Worm (Caenorhabditis elegans): ENCODE data around the gene T05A10.6.
A peak's percentile ranks its signal among the peaks of the same experiment; 100 is the strongest.

T05A10.6 gene

ce11 chrX:10770988-10771496 is 23.5 kb downstream of the T05A10.6 start (continued):
- peak; percentile 82 for TF ChIP-seq nhr-11 (tag; optimal IDR thresholded peaks at IDR 0.05)
- TF ChIP-seq fos-1 (tag; optimal IDR thresholded peaks at IDR 0.05), result no peak
- TF ChIP-seq pha-4 (tag; optimal IDR thresholded peaks at IDR 0.05), result peak; percentile 95
- TF ChIP-seq ceh-82 (tag; optimal IDR thresholded peaks at IDR 0.05), result no peak
- TF ChIP-seq aly-2 (tag; optimal IDR thresholded peaks at IDR 0.05), result no peak
- no peak for TF ChIP-seq nhr-12 (tag; optimal IDR thresholded peaks at IDR 0.05)
- peak; percentile 34 for TF ChIP-seq skn-1 (tag; optimal IDR thresholded peaks at IDR 0.05)
- TF ChIP-seq sea-2 (GFP tag; optimal IDR thresholded peaks at IDR 0.05), result no peak
- TF ChIP-seq ztf-11 (tag; optimal IDR thresholded peaks at IDR 0.05), result no peak
- TF ChIP-seq ceh-28 (tag; optimal IDR thresholded peaks at IDR 0.05), result peak; percentile 30
- TF ChIP-seq mdl-1 (tag; optimal IDR thresholded peaks at IDR 0.05), result peak; percentile 61
- TF ChIP-seq elt-2 (tag; optimal IDR thresholded peaks at IDR 0.05), result peak; percentile 62
- TF ChIP-seq unc-39 (tag; optimal IDR thresholded peaks at IDR 0.05), result no peak

DNA sequence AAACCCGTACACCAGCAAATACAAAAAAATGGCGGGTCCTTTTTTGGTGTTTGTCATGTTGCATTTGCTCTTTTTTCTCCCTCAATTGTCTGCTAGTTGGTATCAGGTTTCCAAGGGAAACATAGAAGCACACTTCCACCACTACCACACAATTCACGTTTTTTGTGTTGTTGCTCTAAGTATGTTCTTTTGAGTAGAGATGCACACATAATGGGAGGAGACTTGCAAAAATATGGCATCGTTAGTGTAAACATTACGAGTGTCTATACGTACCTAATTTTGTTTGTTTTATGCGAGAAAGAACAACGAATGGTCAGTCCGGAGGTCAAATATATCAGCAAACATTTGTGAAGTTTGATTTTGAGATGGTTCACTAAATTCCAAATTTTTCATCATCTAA is 24.6 kb downstream of the T05A10.6 start:
- TF ChIP-seq daf-12 (tag; optimal IDR thresholded peaks at IDR 0.05) (no peak), pha-4 (tag; optimal IDR thresholded peaks at IDR 0.05) (peak; percentile 88), nfya-1 (tag; optimal IDR thresholded peaks at IDR 0.05; ENCODE audit: insufficient read depth) (no peak)

DNA sequence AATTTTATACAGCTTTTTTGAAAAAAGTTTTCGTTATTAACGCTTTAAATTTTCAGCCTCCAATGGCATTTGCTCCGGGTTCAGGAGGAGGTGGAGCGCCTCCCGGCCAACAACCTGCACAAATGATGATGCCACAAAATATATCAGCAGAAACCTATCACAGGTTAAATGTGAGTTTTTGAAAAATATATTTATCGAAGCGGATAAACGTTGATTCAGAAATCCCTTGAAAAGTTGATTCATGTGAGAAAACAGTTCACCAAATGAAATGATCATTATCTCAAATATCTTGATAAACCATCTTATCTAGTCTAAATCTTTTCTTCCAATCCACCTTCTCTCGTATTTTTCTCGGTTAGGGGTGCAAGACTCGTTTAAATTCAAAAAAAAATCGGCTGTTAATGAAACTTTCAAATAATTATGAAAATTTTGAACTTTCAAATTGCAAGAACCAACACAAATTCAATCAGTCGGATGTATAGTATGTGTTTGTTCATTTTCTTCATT is 25.3 kb downstream of the T05A10.6 start, which contains the start of gene sma-9:
sma-9 (plus strand) TSS at position 51 of the 507 bp plus-strand sequence.
- TF ChIP-seq fkh-2 (tag; optimal IDR thresholded peaks at IDR 0.05) (no peak), eor-1 (tag; optimal IDR thresholded peaks at IDR 0.05) (no peak), ztf-11 (tag; optimal IDR thresholded peaks at IDR 0.05) (no peak), daf-12 (tag; optimal IDR thresholded peaks at IDR 0.05) (no peak), elt-3 (tag; optimal IDR thresholded peaks at IDR 0.05) (no peak), elt-1 (tag; optimal IDR thresholded peaks at IDR 0.05) (peak; percentile 98), mml-1 (tag; optimal IDR thresholded peaks at IDR 0.05) (no peak), nhr-43 (tag; optimal IDR thresholded peaks at IDR 0.05; ENCODE audit: poor library complexity, severe bottlenecking) (no peak), nhr-76 (tag; optimal IDR thresholded peaks at IDR 0.05) (no peak), nhr-23 (tag; optimal IDR thresholded peaks at IDR 0.05) (peak; percentile 38), ceh-82 (tag; optimal IDR thresholded peaks at IDR 0.05) (no peak)

DNA sequence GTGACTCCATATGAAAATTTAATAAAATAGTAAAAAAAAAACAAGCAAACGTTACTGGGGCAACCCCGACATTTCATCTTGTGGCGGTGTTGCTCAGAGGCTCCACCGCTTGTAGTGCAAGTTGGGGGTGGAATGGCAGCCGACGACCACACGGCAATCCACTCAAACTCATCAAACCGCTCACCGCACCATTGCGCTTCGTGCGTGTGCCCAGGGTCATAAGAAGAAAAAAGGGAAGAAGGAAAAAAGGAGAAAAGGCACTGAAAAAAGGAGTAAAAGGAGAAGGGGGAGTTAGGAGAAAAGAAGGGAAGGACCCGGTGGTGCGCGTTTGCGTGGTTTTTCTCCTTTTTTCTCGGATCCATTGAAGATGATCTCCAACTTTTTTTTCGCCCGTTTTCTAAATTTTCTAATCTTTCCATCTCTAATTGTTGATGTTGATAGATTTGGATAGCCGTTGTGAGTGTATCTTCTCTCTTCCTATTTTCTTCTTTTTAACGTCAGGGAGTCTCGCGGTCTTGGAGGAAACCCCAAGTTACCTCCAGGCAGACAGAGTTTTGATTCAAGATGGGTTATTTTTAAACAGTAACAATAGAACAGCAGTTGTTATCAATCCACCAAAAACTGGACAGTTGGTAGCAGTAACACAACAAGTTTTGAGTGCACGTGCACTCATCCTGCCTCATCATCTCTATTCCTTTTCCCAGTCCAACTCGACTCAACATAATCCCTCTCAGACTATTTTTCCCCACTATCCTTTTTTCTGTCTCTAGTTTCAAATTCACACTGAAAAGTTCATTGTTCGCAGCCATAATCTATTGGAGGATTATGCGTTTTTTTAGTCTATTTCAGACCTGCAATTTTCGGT is 26.0 kb downstream of the T05A10.6 start:
- no peak for TF ChIP-seq pha-4 (tag; optimal IDR thresholded peaks at IDR 0.05)
- TF ChIP-seq zag-1 (tag; optimal IDR thresholded peaks at IDR 0.05), result no peak
- TF ChIP-seq elt-1 (tag; optimal IDR thresholded peaks at IDR 0.05), result peak; percentile 84
- no peak for TF ChIP-seq hmg-11 (tag; optimal IDR thresholded peaks at IDR 0.05)
- TF ChIP-seq nfya-1 (tag; optimal IDR thresholded peaks at IDR 0.05; ENCODE audit: insufficient read depth), result peak; percentile 43
- no peak for TF ChIP-seq mml-1 (tag; optimal IDR thresholded peaks at IDR 0.05)
- TF ChIP-seq nhr-11 (tag; optimal IDR thresholded peaks at IDR 0.05), result peak; percentile 29
- TF ChIP-seq ceh-28 (tag; optimal IDR thresholded peaks at IDR 0.05), result no peak
- peak; percentile 63 for TF ChIP-seq snpc-4 (tag; optimal IDR thresholded peaks at IDR 0.05)

DNA sequence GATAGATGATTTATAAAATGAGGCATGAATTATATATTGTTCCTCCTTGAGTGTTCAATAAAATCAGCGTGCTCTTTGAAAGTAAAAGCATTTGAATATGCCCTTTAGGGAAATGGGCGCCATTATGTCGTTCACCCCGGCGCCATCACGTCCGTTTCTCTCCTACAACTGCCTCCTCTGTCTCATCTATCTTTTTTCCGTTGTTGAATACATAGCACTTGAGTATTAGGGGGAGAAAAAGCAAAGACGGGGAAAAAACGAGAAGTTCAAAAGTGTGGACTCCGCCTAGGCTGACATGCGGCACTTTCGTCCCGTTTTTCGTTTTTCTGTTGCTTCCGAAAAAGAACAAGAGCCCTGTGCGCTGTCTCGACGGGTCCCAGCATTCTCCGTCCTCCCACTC is 26.9 kb downstream of the T05A10.6 start:
- peak; percentile 16 for TF ChIP-seq lsy-12 (tag; optimal IDR thresholded peaks at IDR 0.05)
- no peak for TF ChIP-seq ama-1 (optimal IDR thresholded peaks at IDR 0.05)
- TF ChIP-seq unc-62 (GFP tag; optimal IDR thresholded peaks at IDR 0.05), result no peak
- peak; percentile 28 for TF ChIP-seq lin-39 (tag; optimal IDR thresholded peaks at IDR 0.05)
- peak; percentile 21 for TF ChIP-seq elt-2 (tag; optimal IDR thresholded peaks at IDR 0.05)
- peak; percentile 49 for TF ChIP-seq pqm-1 (tag; optimal IDR thresholded peaks at IDR 0.05)
- TF ChIP-seq hmg-11 (tag; optimal IDR thresholded peaks at IDR 0.05), result no peak
- peak; percentile 36 for TF ChIP-seq nfya-1 (tag; optimal IDR thresholded peaks at IDR 0.05; ENCODE audit: insufficient read depth)
- peak; percentile 5 for TF ChIP-seq pha-4 (tag; optimal IDR thresholded peaks at IDR 0.05)
- TF ChIP-seq elt-1 (tag; optimal IDR thresholded peaks at IDR 0.05), result peak; percentile 31
- TF ChIP-seq lin-15B (tag; optimal IDR thresholded peaks at IDR 0.05), result no peak
